Worm (Caenorhabditis elegans) whole organism, mixed stage, embryonic: Measurements from ENCODE around the gene fbxc-22.

Source experiments
- M03D4.4 ChIP-seq: sonication (generic microtip); optimal IDR thresholded peaks from 2 replicates; lab custom pipeline; 2017; ENCODE audit warnings: mild to moderate bottlenecking, missing genetic modification characterization, missing compliant biosample characterization
- bed-3 ChIP-seq: fragments of 200-800 bp; sonication (Bioruptor generic); optimal IDR thresholded peaks from 3 replicates; lab custom pipeline; 2018; ENCODE audit warnings: mild to moderate bottlenecking, missing genetic modification characterization, moderate library complexity, missing compliant biosample characterization
- blmp-1 ChIP-seq: fragments of 150-350 bp; optimal IDR thresholded peaks from 2 replicates; lab custom pipeline; 2014; ENCODE audit warnings: missing biosample characterization, missing genetic modification characterization
- ceh-39 ChIP-seq: fragments of 150-350 bp; optimal IDR thresholded peaks from 2 replicates; lab custom pipeline; 2014; ENCODE audit warnings: missing biosample characterization, missing genetic modification characterization
- ceh-43 ChIP-seq: fragments of 200-800 bp; sonication (Bioruptor generic); optimal IDR thresholded peaks from 2 replicates; lab custom pipeline; 2018; ENCODE audit warnings: mild to moderate bottlenecking, missing genetic modification characterization, moderate library complexity, missing compliant biosample characterization
- ceh-83 ChIP-seq: fragments of 200-800 bp; sonication (Bioruptor generic); optimal IDR thresholded peaks from 2 replicates; lab custom pipeline; 2018; ENCODE audit warnings: mild to moderate bottlenecking, missing genetic modification characterization, missing compliant biosample characterization
- ces-1 ChIP-seq: fragments of 150-350 bp; optimal IDR thresholded peaks from 2 replicates; lab custom pipeline; 2014; ENCODE audit warnings: missing biosample characterization, missing genetic modification reagents, missing genetic modification characterization
- drap-1 ChIP-seq: fragments of 200-800 bp; sonication (Bioruptor generic); optimal IDR thresholded peaks from 3 replicates; lab custom pipeline; 2018; ENCODE audit warnings: mild to moderate bottlenecking, missing genetic modification characterization, missing compliant biosample characterization
- elt-1 ChIP-seq: sonication (generic microtip); optimal IDR thresholded peaks from 2 replicates; lab custom pipeline; 2017; ENCODE audit warnings: missing genetic modification characterization, mild to moderate bottlenecking, missing compliant biosample characterization, antibody characterized with exemption, moderate library complexity, borderline replicate concordance; ENCODE audit not compliant: insufficient read depth
- elt-3 ChIP-seq: fragments of 150-350 bp; optimal IDR thresholded peaks from 2 replicates; lab custom pipeline; 2014; ENCODE audit warnings: missing biosample characterization, missing genetic modification characterization
- flh-1 ChIP-seq: fragments of 200-800 bp; sonication (Bioruptor generic); optimal IDR thresholded peaks from 2 replicates; lab custom pipeline; 2018; ENCODE audit warnings: mild to moderate bottlenecking, missing genetic modification characterization, moderate library complexity, missing compliant biosample characterization
- ham-2 ChIP-seq: fragments of 200-800 bp; sonication (Bioruptor generic); optimal IDR thresholded peaks from 2 replicates; lab custom pipeline; 2018; ENCODE audit warnings: mild to moderate bottlenecking, missing genetic modification characterization, missing compliant biosample characterization
- hlh-1 ChIP-seq: fragments of 150-350 bp; optimal IDR thresholded peaks from 2 replicates; lab custom pipeline; 2014; ENCODE audit warnings: missing biosample characterization, missing genetic modification reagents, missing genetic modification characterization
- lin-13 ChIP-seq: fragments of 150-350 bp; optimal IDR thresholded peaks from 2 replicates; lab custom pipeline; 2014; ENCODE audit warnings: missing biosample characterization, missing genetic modification characterization
- lin-32 ChIP-seq: fragments of 200-800 bp; sonication (Bioruptor generic); optimal IDR thresholded peaks from 2 replicates; lab custom pipeline; 2018; ENCODE audit warnings: mild to moderate bottlenecking, missing genetic modification characterization, missing compliant biosample characterization
- lsy-2 ChIP-seq: fragments of 150-350 bp; optimal IDR thresholded peaks from 2 replicates; lab custom pipeline; 2014; ENCODE audit warnings: missing biosample characterization, missing genetic modification characterization
- mls-2 ChIP-seq: sonication (generic microtip); optimal IDR thresholded peaks from 2 replicates; lab custom pipeline; 2016; ENCODE audit warnings: mild to moderate bottlenecking, missing genetic modification characterization, moderate library complexity, missing compliant biosample characterization
- nhr-12 ChIP-seq: fragments of 150-350 bp; optimal IDR thresholded peaks from 2 replicates; lab custom pipeline; 2014; ENCODE audit warnings: missing biosample characterization, missing genetic modification characterization
- nhr-237 ChIP-seq: fragments of 150-350 bp; optimal IDR thresholded peaks from 2 replicates; lab custom pipeline; 2014; ENCODE audit warnings: missing biosample characterization, missing genetic modification characterization
- nhr-28 ChIP-seq: fragments of 150-350 bp; optimal IDR thresholded peaks from 2 replicates; lab custom pipeline; 2014; ENCODE audit warnings: missing biosample characterization, missing genetic modification characterization
- pha-4 ChIP-seq: fragments of 150-350 bp; optimal IDR thresholded peaks from 2 replicates; lab custom pipeline; 2018; ENCODE audit warnings: missing biosample characterization, missing genetic modification reagents, missing genetic modification characterization
- sem-2 ChIP-seq: fragments of 200-800 bp; sonication (Bioruptor generic); optimal IDR thresholded peaks from 2 replicates; lab custom pipeline; 2018; ENCODE audit warnings: mild to moderate bottlenecking, missing genetic modification characterization, missing compliant biosample characterization
- snpc-4 ChIP-seq: fragments of 150-350 bp; optimal IDR thresholded peaks from 2 replicates; lab custom pipeline; 2014; ENCODE audit warnings: missing biosample characterization, missing genetic modification characterization
- tbx-8 ChIP-seq: fragments of 200-800 bp; sonication (Bioruptor generic); optimal IDR thresholded peaks from 2 replicates; lab custom pipeline; 2018; ENCODE audit warnings: mild to moderate bottlenecking, missing genetic modification characterization, moderate library complexity, missing compliant biosample characterization
- unc-120 ChIP-seq: sonication (generic microtip); optimal IDR thresholded peaks from 2 replicates; lab custom pipeline; 2017; ENCODE audit warnings: missing genetic modification characterization, missing compliant biosample characterization; ENCODE audit not compliant: poor library complexity, severe bottlenecking
- unc-39 ChIP-seq: fragments of 150-350 bp; optimal IDR thresholded peaks from 2 replicates; lab custom pipeline; 2014; ENCODE audit warnings: missing biosample characterization, missing genetic modification characterization
- unc-62 ChIP-seq: fragments of 150-350 bp; optimal IDR thresholded peaks from 2 replicates; lab custom pipeline; 2014; ENCODE audit warnings: missing biosample characterization, missing genetic modification reagents, missing genetic modification characterization
- zip-8 ChIP-seq: fragments of 150-350 bp; optimal IDR thresholded peaks from 2 replicates; lab custom pipeline; 2014; ENCODE audit warnings: missing biosample characterization, missing genetic modification characterization
- ztf-11 ChIP-seq: fragments of 150-350 bp; optimal IDR thresholded peaks from 2 replicates; lab custom pipeline; 2014; ENCODE audit warnings: missing biosample characterization, missing genetic modification characterization

The fbxc-22 gene

DNA sequence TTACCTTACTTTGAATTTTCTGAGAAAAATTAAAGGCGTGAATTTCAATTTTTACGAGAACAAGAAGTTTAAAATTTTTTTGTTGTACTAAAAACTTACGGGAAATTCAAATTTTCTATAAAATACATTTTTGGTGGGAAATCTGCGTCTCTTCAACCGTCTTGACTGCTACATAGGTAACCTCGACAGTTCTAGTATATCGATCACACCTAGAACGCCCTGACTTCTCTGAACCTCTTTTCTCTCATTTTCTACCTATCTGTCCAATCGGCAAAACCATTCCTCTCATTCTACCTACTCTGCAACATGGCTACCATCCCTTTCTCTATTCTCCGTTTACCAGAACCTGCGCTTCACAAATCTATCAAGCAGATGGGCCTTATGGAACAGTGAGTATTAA, 7.2 kb downstream of the fbxc-22 start, which contains the start of gene fbxb-25:
fbxb-25 (plus strand) TSS at position 301 of the 400 bp plus-strand sequence.
- TF ChIP-seq ceh-39 (no peak), ceh-83 (GFP tag; lab: Kevin White, UChicago) (no peak), lsy-2 (tag; lab: Kevin White, UChicago) (no peak), nhr-28 (tag; lab: Kevin White, UChicago) (no peak), ham-2 (no peak), zip-8 (tag; lab: Kevin White, UChicago) (no peak), blmp-1 (tag; lab: Kevin White, UChicago) (no peak), drap-1 (no peak), unc-39 (tag; lab: Kevin White, UChicago) (no peak), nhr-237 (tag; lab: Kevin White, UChicago) (no peak), sem-2 (GFP tag; lab: Kevin White, UChicago) (no peak), tbx-8 (GFP tag; lab: Kevin White, UChicago) (no peak), pha-4 (tag; lab: Kevin White, UChicago) (no peak), elt-3 (no peak), ztf-11 (no peak), snpc-4 (tag; lab: Kevin White, UChicago) (no peak), M03D4.4 (tag; lab: Kevin White, UChicago) (no peak)

DNA sequence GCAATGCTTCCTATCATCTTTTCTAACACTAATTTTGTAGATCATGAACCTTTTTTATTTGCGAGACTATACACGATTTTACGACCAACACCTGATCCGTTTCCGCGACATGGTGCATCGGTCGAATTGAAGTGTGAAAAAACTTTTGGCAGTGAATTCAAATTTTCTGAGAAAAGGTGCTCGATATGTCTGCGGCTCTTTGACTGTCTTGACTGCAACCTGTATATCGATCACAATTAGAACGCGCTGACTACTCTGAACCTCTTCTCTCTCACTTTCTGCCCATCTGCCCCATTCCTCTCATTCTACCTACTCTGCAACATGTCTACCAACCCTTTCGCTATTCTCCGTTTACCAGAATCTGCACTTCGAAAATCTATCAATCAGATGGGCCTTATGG, 8.7 kb downstream of the fbxc-22 start, which contains the start of gene fbxb-26:
fbxb-26 (plus strand) TSS at position 301 of the 400 bp plus-strand sequence.
- TF ChIP-seq ham-2: no peak
- TF ChIP-seq mls-2 (tag; lab: Kevin White, UChicago): no peak
- TF ChIP-seq nhr-28 (tag; lab: Kevin White, UChicago): no peak

- TF ChIP-seq tbx-8 (GFP tag; lab: Kevin White, UChicago) (no peak), unc-39 (tag; lab: Kevin White, UChicago) (no peak), ztf-11 (no peak), M03D4.4 (tag; lab: Kevin White, UChicago) (no peak), unc-120 (tag; lab: Kevin White, UChicago) (no peak), nhr-237 (tag; lab: Kevin White, UChicago) (no peak), mls-2 (tag; lab: Kevin White, UChicago) (no peak), ceh-83 (GFP tag; lab: Kevin White, UChicago) (no peak), nhr-12 (tag; lab: Kevin White, UChicago) (no peak), ces-1 (GFP tag; lab: Kevin White, UChicago) (no peak)
Measured at ce11 chrII:1679081-1679480, 11.8 kb downstream of the fbxc-22 start, which contains the start of gene irld-36. irld-36 (plus strand) TSS chrII:1679381.

ce11 chrII:1676088-1676487, 14.8 kb downstream of the fbxc-22 start, which contains the start of gene fbxb-17:
fbxb-17 (plus strand) TSS chrII:1676388.
- TF ChIP-seq hlh-1: no peak
- TF ChIP-seq snpc-4 (tag; lab: Kevin White, UChicago): no peak
- no peak for TF ChIP-seq unc-62 (GFP tag; lab: Kevin White, UChicago)
- no peak for TF ChIP-seq ztf-11

DNA sequence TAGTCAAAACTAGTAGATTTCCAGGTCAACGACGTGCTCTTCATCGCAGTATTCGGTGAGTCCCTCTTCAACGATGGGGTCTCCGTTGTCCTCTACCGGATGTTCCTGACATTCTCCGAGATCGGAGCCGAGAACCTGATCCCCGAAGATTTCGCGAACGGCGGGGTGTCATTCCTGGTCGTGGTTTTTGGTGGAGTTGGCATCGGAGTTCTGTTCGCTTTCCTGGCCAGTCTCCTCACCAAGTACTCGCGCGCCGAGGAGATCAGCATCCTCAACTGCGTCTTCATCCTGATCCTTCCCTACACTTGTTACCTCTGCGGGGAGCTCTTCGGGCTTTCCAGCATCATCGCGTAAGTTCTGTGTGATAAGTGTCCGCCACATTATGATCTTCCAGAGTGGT, 18.2 kb downstream of the fbxc-22 start:
- TF ChIP-seq ceh-43: no peak
- no peak for TF ChIP-seq unc-62 (GFP tag; lab: Kevin White, UChicago)
- TF ChIP-seq flh-1 (GFP tag; lab: Kevin White, UChicago): no peak
- TF ChIP-seq elt-1: no peak
- TF ChIP-seq unc-39 (tag; lab: Kevin White, UChicago): no peak
- no peak for TF ChIP-seq pha-4 (tag; lab: Kevin White, UChicago)
- TF ChIP-seq ztf-11: no peak
- no peak for TF ChIP-seq tbx-8 (GFP tag; lab: Kevin White, UChicago)

ce11 chrII:1670985-1671384, 19.9 kb downstream of the fbxc-22 start:
- no peak for TF ChIP-seq drap-1
- TF ChIP-seq, all 35 proteins: peak for 0

DNA sequence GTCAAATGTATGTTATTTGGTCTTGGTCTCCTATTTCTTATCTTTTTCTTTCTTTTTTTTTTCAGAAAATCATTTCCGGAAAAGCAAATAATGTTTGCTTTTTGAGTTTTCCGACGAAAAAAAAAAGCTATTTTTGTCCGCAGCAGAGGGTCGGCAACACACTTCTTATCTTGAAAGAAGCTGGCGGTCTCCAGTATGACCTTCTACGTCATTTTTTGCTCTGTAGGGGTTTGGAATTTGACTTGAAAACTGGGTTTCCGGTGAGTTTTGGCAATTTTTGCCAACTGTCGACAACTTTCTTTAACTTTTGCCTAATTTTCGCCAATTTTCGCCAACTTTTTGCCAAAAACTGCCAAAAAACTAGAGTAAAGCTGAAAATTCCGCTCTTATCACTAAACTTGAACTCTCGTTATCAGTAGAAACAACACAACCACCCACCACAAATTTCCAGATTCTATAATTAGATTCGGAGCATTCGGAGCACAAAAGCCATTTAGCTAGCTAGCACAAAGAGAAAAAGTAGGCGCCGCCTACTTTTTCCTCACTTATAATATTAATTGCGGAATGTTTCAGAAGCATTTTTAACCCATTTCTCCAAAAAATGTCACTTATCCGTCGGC, 20.5 kb downstream of the fbxc-22 start, which contains the start of gene nhx-6:
nhx-6 (plus strand) TSS at position 570 of the 620 bp plus-strand sequence.
- TF ChIP-seq sem-2 (GFP tag; lab: Kevin White, UChicago) (no peak), nhr-28 (tag; lab: Kevin White, UChicago) (no peak), pha-4 (tag; lab: Kevin White, UChicago) (no peak), unc-120 (tag; lab: Kevin White, UChicago) (no peak), bed-3 (GFP tag; lab: Kevin White, UChicago) (no peak), mls-2 (tag; lab: Kevin White, UChicago) (no peak), hlh-1 (no peak), lin-32 (GFP tag; lab: Kevin White, UChicago) (no peak), lsy-2 (tag; lab: Kevin White, UChicago) (no peak), lin-13 (no peak), M03D4.4 (tag; lab: Kevin White, UChicago) (no peak)
